Fruit fly (Drosophila melanogaster) whole organism: ENCODE measurements around the gene elB.

Experiments used
- CG8478 ChIP-seq: fragments of >200 bp; optimal IDR thresholded peaks from 2 replicates; lab custom pipeline; 2018; ENCODE audit warnings: inconsistent platforms
- psq ChIP-seq: fragments of >200 bp; optimal IDR thresholded peaks from 2 replicates; lab custom pipeline; 2017

DNA sequence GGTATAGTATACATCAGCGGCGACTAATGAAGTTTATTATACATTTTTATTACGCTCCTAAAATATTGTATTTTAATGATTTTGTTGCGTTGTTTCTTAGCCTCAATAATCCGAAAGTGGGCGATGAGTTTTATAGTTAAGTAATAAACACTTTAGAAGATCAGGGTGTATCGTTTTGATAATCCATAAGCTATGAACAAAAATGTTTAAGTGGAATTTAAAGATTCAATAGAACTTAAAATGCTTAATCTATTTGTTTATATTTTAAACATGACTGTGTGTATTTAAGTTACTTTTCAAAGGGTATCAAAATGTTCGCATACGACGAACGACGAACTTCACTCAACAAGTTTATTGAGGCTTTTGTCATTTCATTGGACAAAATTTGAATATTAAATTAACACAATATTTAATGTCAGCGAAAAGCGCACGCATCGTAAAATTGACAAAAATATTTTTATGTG is 37.1 kb downstream of the elB start:
- TF ChIP-seq psq (lab: Kevin White, UChicago) (no peak), CG8478 (lab: Kevin White, UChicago) (no peak)
